Fruit fly (Drosophila melanogaster) S2 (cell line): ENCODE results near the gene CG4928.

Experiments used
- CG8478 ChIP-seq: fragments of >200 bp; optimal IDR thresholded peaks from 2 replicates; lab custom pipeline; 2018
- CTCF ChIP-seq, 2 experiments: fragments of >200 bp; optimal IDR thresholded peaks; 2 replicates each; lab custom pipeline; 2018

Gene CG4928

dm6 chrX:16912965-16913755, at the start of gene CG4928:
TSS of gene CG4928 (plus strand) at chrX:16913180.
- TF ChIP-seq CG8478 (lab: Kevin White, UChicago): no peak
- TF ChIP-seq CTCF (optimal IDR thresholded peaks at IDR 0.05; lab: Kevin White, UChicago): no peak

- TF ChIP-seq CG8478 (lab: Kevin White, UChicago) (no peak), CTCF (optimal IDR thresholded peaks at IDR 0.05; lab: Kevin White, UChicago) (no peak)
These were observed 45.4 kb upstream of the CG4928 start for dm6 chrX:16867622-16868021.

dm6 chrX:16871808-16872207, 41.2 kb upstream of the CG4928 start:
- TF ChIP-seq CTCF (optimal IDR thresholded peaks at IDR 0.05; lab: Kevin White, UChicago): no peak
- TF ChIP-seq CG8478 (lab: Kevin White, UChicago): no peak

- no peak for TF ChIP-seq CTCF (optimal IDR thresholded peaks at IDR 0.05; lab: Kevin White, UChicago)
- TF ChIP-seq CG8478 (lab: Kevin White, UChicago): no peak
These were observed 39.9 kb upstream of the CG4928 start for dm6 chrX:16873053-16873452.

DNA sequence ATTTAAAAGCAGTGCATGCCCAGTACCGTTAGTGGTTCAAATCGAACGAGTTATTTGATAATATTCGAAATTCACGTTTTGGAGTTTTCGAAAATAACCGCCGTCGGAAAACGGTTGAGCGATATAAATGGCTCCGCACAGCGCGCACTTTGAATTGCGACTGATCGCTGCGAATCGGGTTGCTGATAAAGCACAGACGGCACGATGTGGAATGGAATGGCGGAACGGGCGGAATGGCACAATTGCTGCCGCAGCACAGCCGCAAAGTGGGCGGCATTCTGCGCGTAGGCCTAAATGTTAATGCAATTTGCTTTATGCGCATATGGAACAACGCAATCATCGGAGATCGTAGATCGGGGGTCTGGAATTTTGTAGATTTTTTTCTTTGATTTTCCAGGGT, 38.3 kb upstream of the CG4928 start:
- TF ChIP-seq CG8478 (lab: Kevin White, UChicago) (no peak), CTCF (optimal IDR thresholded peaks at IDR 0.05; lab: Kevin White, UChicago) (no peak)

- no peak for TF ChIP-seq CG8478 (lab: Kevin White, UChicago)
- TF ChIP-seq CTCF (optimal IDR thresholded peaks at IDR 0.05; lab: Kevin White, UChicago): no peak
These were observed 36.6 kb upstream of the CG4928 start, which contains the start of gene CG13003 for dm6 chrX:16876425-16876824. TSS of gene CG13003 (minus strand) at chrX:16876544.

dm6 chrX:16880013-16880412, 33.0 kb upstream of the CG4928 start:
- TF ChIP-seq CTCF (optimal IDR thresholded peaks at IDR 0.05; lab: Kevin White, UChicago) (no peak), CG8478 (lab: Kevin White, UChicago) (no peak)

- TF ChIP-seq CG8478 (lab: Kevin White, UChicago) (no peak), CTCF (optimal IDR thresholded peaks at IDR 0.05; lab: Kevin White, UChicago) (no peak)
These were observed 32.0 kb upstream of the CG4928 start, which contains the start of gene CG4872 for dm6 chrX:16881015-16881414. TSS of gene CG4872 (plus strand) at chrX:16881347.

DNA sequence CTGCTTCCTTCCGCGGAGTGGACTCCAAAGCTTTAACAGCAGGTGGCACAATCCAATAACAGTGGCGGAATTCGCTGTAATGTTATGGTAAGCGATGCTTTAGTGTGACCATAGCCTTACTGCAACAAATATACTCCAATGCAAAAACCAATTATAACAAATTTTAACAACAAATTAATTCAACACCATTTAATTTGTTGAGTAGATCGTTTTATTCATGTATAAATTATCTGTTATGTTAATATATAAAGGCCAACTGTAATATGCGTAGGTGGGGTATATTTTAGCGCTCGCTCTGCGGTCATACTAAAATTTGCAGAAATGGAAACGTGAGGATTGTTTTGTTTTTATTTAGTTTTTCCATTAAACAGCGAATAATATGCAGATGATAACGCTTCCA, 28.7 kb upstream of the CG4928 start, which contains the start of the genes Nprl2 and Polr3I:
Nprl2 (minus strand) TSS at position 86 of the 400 bp plus-strand sequence.
Polr3I (plus strand) TSS at position 302 of the 400 bp plus-strand sequence.
- TF ChIP-seq CTCF (optimal IDR thresholded peaks at IDR 0.05; lab: Kevin White, UChicago): no peak

- no peak for TF ChIP-seq CG8478 (lab: Kevin White, UChicago)
- TF ChIP-seq CTCF (optimal IDR thresholded peaks at IDR 0.05; lab: Kevin White, UChicago): no peak
These were observed 26.4 kb upstream of the CG4928 start, which contains the start of the genes DENR and CG4880 for dm6 chrX:16886551-16886950. TSS of gene DENR (minus strand) at chrX:16886560. TSS of gene CG4880 (plus strand) at chrX:16886818.

dm6 chrX:16889510-16889909, 23.5 kb upstream of the CG4928 start, which contains the start of gene CG13002:
TSS of gene CG13002 (plus strand) at chrX:16889810.
- TF ChIP-seq CTCF (optimal IDR thresholded peaks at IDR 0.05; lab: Kevin White, UChicago): no peak
- no peak for TF ChIP-seq CG8478 (lab: Kevin White, UChicago)

DNA sequence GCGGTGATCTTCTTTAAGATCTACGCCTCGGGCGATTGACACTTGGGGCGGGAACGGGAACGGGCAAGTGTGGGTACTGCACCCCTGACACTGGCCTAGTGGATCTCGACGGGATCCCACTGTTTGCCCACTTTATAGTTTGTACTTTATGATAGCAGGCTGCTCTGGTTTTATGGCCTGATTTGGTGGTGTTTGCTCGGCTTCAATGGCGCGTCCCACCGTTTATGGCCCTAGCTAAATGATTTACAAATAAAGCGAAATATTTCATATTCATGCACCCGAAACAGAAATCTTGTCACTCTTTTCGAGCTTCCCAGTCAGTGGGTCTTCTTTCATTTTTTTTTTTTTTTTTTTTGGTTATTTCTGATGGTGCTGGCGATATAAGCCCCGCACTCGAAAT, 22.4 kb upstream of the CG4928 start:
- TF ChIP-seq CTCF (optimal IDR thresholded peaks at IDR 0.05; lab: Kevin White, UChicago): no peak
- no peak for TF ChIP-seq CG8478 (lab: Kevin White, UChicago)

- TF ChIP-seq CG8478 (lab: Kevin White, UChicago): no peak
- TF ChIP-seq CTCF (optimal IDR thresholded peaks at IDR 0.05; lab: Kevin White, UChicago): no peak
These were observed 19.9 kb upstream of the CG4928 start for dm6 chrX:16893034-16893433.

DNA sequence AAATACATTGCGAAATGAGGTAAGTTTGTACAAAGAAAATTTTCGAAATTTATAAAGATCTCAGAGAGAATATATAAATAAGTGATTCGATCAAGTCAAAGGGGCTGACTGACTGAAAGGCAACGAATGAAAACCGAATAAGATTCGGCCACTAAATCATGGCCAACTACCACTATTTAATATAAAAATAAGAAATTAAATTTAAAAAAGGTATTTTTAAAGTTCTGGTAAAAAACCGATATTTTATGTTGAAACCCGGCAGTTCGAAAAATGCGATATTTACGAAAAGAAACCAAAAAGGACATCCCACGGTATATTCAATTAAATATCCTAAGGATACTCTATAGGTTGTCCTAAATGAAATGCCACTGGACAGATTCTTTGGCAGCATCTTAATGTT, 15.9 kb upstream of the CG4928 start, which contains the start of gene CG33252:
CG33252 (minus strand) TSS at position 101 of the 400 bp plus-strand sequence.
- TF ChIP-seq CTCF (optimal IDR thresholded peaks at IDR 0.05; lab: Kevin White, UChicago) (no peak), CG8478 (lab: Kevin White, UChicago) (no peak)

DNA sequence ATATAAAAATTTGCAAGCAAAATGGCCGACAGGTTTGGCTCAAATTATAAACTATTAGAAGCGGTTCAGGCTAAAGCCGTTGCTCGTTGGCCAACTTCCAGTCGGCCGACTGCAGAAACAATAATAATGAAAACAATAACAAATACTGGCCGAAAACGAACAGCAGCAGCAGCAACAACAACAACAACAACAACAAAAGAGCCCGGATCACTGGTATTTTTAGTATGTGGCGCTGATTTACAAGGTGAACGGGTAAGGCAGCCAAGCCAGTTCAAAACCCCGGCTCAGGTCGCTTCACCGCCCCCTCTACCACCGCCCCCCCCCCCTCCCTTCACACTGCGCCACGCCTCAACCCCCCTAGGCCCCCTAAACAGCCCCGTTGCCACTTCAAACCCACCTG, 12.7 kb upstream of the CG4928 start:
- TF ChIP-seq CG8478 (lab: Kevin White, UChicago): no peak
- TF ChIP-seq CTCF (optimal IDR thresholded peaks at IDR 0.05; lab: Kevin White, UChicago): no peak
